Fruit fly (Drosophila melanogaster) whole organism, embryonic: ENCODE measurements around the gene CG34398.

ENCODE experiments used
- CG11504 ChIP-seq: fragments of 200-800 bp; sonication (Bioruptor generic); optimal IDR thresholded peaks from 3 replicates; lab custom pipeline; 2019; ENCODE audit warnings: missing biosample characterization, mild to moderate bottlenecking, missing genetic modification characterization, moderate library complexity
- CG12659 ChIP-seq: fragments of 200-800 bp; sonication (Bioruptor generic); optimal IDR thresholded peaks from 3 replicates; lab custom pipeline; 2017; ENCODE audit warnings: mild to moderate bottlenecking, missing biosample characterization, missing genetic modification reagents, missing genetic modification characterization
- CG13287 ChIP-seq: fragments of 200-800 bp; sonication (Bioruptor generic); IDR thresholded peaks from 2 replicates; pipeline ENCODE4 v1.3.6; 2022; ENCODE audit warnings: missing biosample characterization, missing genetic modification characterization; ENCODE audit not compliant: partially characterized antibody
- CG13894 ChIP-seq: fragments of 200-800 bp; sonication (Bioruptor generic); optimal IDR thresholded peaks from 3 replicates; lab custom pipeline; 2018; ENCODE audit warnings: missing biosample characterization, mild to moderate bottlenecking, missing genetic modification characterization, moderate library complexity
- CG14710 ChIP-seq: fragments of 200-800 bp; sonication (Bioruptor generic); optimal IDR thresholded peaks from 3 replicates; lab custom pipeline; 2019; ENCODE audit warnings: missing biosample characterization, mild to moderate bottlenecking, missing genetic modification characterization, moderate library complexity
- CG15601 ChIP-seq: fragments of 200-800 bp; sonication (Bioruptor generic); optimal IDR thresholded peaks from 3 replicates; lab custom pipeline; 2019; ENCODE audit warnings: missing biosample characterization, mild to moderate bottlenecking, missing genetic modification characterization, moderate library complexity
- CG16815 ChIP-seq: fragments of 200-800 bp; sonication (Bioruptor generic); optimal IDR thresholded peaks from 3 replicates; lab custom pipeline; 2017; ENCODE audit warnings: missing biosample characterization, mild to moderate bottlenecking, missing genetic modification characterization
- CG17568 ChIP-seq: fragments of 200-800 bp; sonication (Bioruptor generic); optimal IDR thresholded peaks from 2 replicates; lab custom pipeline; 2018; ENCODE audit warnings: missing biosample characterization, mild to moderate bottlenecking, missing genetic modification characterization, moderate library complexity
- CG18262 ChIP-seq: fragments of 200-800 bp; optimal IDR thresholded peaks from 3 replicates; lab custom pipeline; 2019; ENCODE audit warnings: missing biosample characterization, mild to moderate bottlenecking, missing genetic modification characterization, moderate library complexity
- CG31388 ChIP-seq: fragments of 200-800 bp; sonication (Bioruptor generic); optimal IDR thresholded peaks from 2 replicates; lab custom pipeline; 2016; ENCODE audit warnings: missing biosample characterization, missing genetic modification characterization
- CG42726 ChIP-seq: fragments of 200-800 bp; sonication (Bioruptor generic); IDR thresholded peaks from 2 replicates; pipeline ENCODE4 v1.3.6; 2022; ENCODE audit warnings: missing biosample characterization, missing genetic modification characterization; ENCODE audit not compliant: partially characterized antibody
- CG4360 ChIP-seq: fragments of 200-800 bp; sonication (Bioruptor generic); IDR thresholded peaks from 2 replicates; pipeline ENCODE4 v1.3.6; 2022; ENCODE audit warnings: missing biosample characterization, missing genetic modification characterization
- CG6272 ChIP-seq: fragments of 200-800 bp; sonication (Bioruptor generic); IDR thresholded peaks from 2 replicates; pipeline ENCODE4 v1.3.6; 2022; ENCODE audit warnings: missing biosample characterization, missing genetic modification characterization
- CG6683 ChIP-seq: fragments of 200-800 bp; sonication (Bioruptor generic); optimal IDR thresholded peaks from 2 replicates; lab custom pipeline; 2017; ENCODE audit warnings: missing biosample characterization, mild to moderate bottlenecking, missing genetic modification characterization, missing genetic modification reagents
- CG7271 ChIP-seq: fragments of 200-800 bp; sonication (Bioruptor generic); optimal IDR thresholded peaks from 2 replicates; lab custom pipeline; 2018; ENCODE audit warnings: missing biosample characterization, mild to moderate bottlenecking, missing genetic modification characterization, moderate library complexity
- CG8478 ChIP-seq: fragments of >200 bp; optimal IDR thresholded peaks from 2 replicates; lab custom pipeline; 2018
- CkIIα-i1 ChIP-seq: fragments of 200-800 bp; sonication (Bioruptor generic); IDR thresholded peaks from 2 replicates; pipeline ENCODE4 v1.3.6; 2022; ENCODE audit warnings: missing biosample characterization, missing genetic modification characterization
- D ChIP-seq, 2 experiments: fragments of 200-800 bp in 1 of 2; fragments of >200 bp in 1 of 2; sonication (Bioruptor generic) in 1 of 2; optimal IDR thresholded peaks; 2 replicates in 1 of 2; 3 replicates in 1 of 2; lab custom pipeline; 2017; ENCODE audit warnings: mild to moderate bottlenecking in 1 of 2, missing biosample characterization in 1 of 2, missing genetic modification characterization in 1 of 2, missing genetic modification reagents in 1 of 2
- Drgx ChIP-seq: fragments of 200-800 bp; sonication (Bioruptor generic); IDR thresholded peaks from 2 replicates; pipeline ENCODE4 v1.3.6; 2022; ENCODE audit warnings: missing biosample characterization, missing genetic modification characterization
- Elba2 ChIP-seq: fragments of 200-800 bp; sonication (Bioruptor generic); optimal IDR thresholded peaks from 3 replicates; lab custom pipeline; 2016; ENCODE audit warnings: missing biosample characterization, missing genetic modification characterization
- Gug ChIP-seq: fragments of 200-800 bp; sonication (Bioruptor generic); IDR thresholded peaks from 4 replicates; pipeline ENCODE4 v1.3.6; 2022; ENCODE audit warnings: missing biosample characterization, missing genetic modification characterization
- Hand ChIP-seq: fragments of 200-800 bp; sonication (Bioruptor generic); optimal IDR thresholded peaks from 2 replicates; lab custom pipeline; 2017; ENCODE audit warnings: mild to moderate bottlenecking, missing biosample characterization, missing genetic modification reagents, missing genetic modification characterization
- Hmr ChIP-seq: fragments of 200-800 bp; sonication (Bioruptor generic); optimal IDR thresholded peaks from 3 replicates; lab custom pipeline; 2017; ENCODE audit warnings: mild to moderate bottlenecking, missing biosample characterization, missing genetic modification reagents, missing genetic modification characterization
- Hr51 ChIP-seq, 2 experiments: fragments of 200-800 bp; sonication (Bioruptor generic); optimal IDR thresholded peaks; 2 replicates in 1 of 2; 3 replicates in 1 of 2; lab custom pipeline; 2016 to 2018; ENCODE audit warnings: missing biosample characterization in 2 of 2, missing genetic modification characterization in 2 of 2, mild to moderate bottlenecking in 1 of 2, moderate library complexity in 1 of 2
- Lpt ChIP-seq: fragments of >200 bp; optimal IDR thresholded peaks from 2 replicates; lab custom pipeline; 2018; ENCODE audit warnings: missing biosample characterization, missing genetic modification characterization
- MTF-1 ChIP-seq: fragments of 200-800 bp; sonication (Bioruptor generic); optimal IDR thresholded peaks from 2 replicates; lab custom pipeline; 2018; ENCODE audit warnings: missing biosample characterization, mild to moderate bottlenecking, missing genetic modification characterization, borderline replicate concordance
- NC2α ChIP-seq: fragments of 200-800 bp; sonication (Bioruptor generic); optimal IDR thresholded peaks from 2 replicates; lab custom pipeline; 2016; ENCODE audit warnings: missing biosample characterization, missing genetic modification characterization
- NK7.1 ChIP-seq: fragments of 200-800 bp; sonication (Bioruptor generic); optimal IDR thresholded peaks from 3 replicates; lab custom pipeline; 2016; ENCODE audit warnings: missing biosample characterization, missing genetic modification characterization
- Sox102F ChIP-seq: fragments of 200-800 bp; sonication (Bioruptor generic); optimal IDR thresholded peaks from 2 replicates; lab custom pipeline; 2018; ENCODE audit warnings: missing biosample characterization, mild to moderate bottlenecking, missing genetic modification characterization, moderate library complexity
- Sry-β ChIP-seq: fragments of 200-800 bp; sonication (Bioruptor generic); optimal IDR thresholded peaks from 2 replicates; lab custom pipeline; 2018; ENCODE audit warnings: missing biosample characterization, mild to moderate bottlenecking, missing genetic modification characterization, moderate library complexity
- TFAM ChIP-seq: fragments of 200-800 bp; sonication (Bioruptor generic); optimal IDR thresholded peaks from 2 replicates; lab custom pipeline; 2017; ENCODE audit warnings: missing biosample characterization, missing genetic modification characterization, inconsistent platforms
- ab ChIP-seq: fragments of 200-800 bp; sonication (Bioruptor generic); optimal IDR thresholded peaks from 2 replicates; lab custom pipeline; 2016; ENCODE audit warnings: missing biosample characterization, missing genetic modification characterization
- aop ChIP-seq: fragments of 200-800 bp; sonication (Bioruptor generic); IDR thresholded peaks from 2 replicates; pipeline ENCODE4 v1.3.6; 2022; ENCODE audit warnings: missing biosample characterization, missing genetic modification characterization
- cg ChIP-seq: fragments of 200-800 bp; sonication (Bioruptor generic); optimal IDR thresholded peaks from 3 replicates; lab custom pipeline; 2019; ENCODE audit warnings: missing biosample characterization, mild to moderate bottlenecking, missing genetic modification characterization, moderate library complexity
- corto ChIP-seq: fragments of 200-800 bp; sonication (Bioruptor generic); optimal IDR thresholded peaks from 2 replicates; lab custom pipeline; 2016; ENCODE audit warnings: missing biosample characterization, mild to moderate bottlenecking, missing genetic modification characterization, moderate library complexity
- dimm ChIP-seq: fragments of 200-800 bp; sonication (Bioruptor generic); IDR thresholded peaks from 2 replicates; pipeline ENCODE4 v1.3.6; 2022; ENCODE audit warnings: missing biosample characterization, missing genetic modification characterization
- exex ChIP-seq: fragments of 200-800 bp; sonication (Bioruptor generic); optimal IDR thresholded peaks from 4 replicates; lab custom pipeline; 2018; ENCODE audit warnings: missing biosample characterization, mild to moderate bottlenecking, missing genetic modification characterization, moderate library complexity
- gce ChIP-seq: fragments of 200-800 bp; sonication (Bioruptor generic); IDR thresholded peaks from 3 replicates; pipeline ENCODE4 v1.3.6; 2022; ENCODE audit warnings: missing biosample characterization, missing genetic modification characterization
- gcm ChIP-seq: fragments of 200-800 bp; sonication (Bioruptor generic); optimal IDR thresholded peaks from 2 replicates; lab custom pipeline; 2019; ENCODE audit warnings: missing biosample characterization, mild to moderate bottlenecking, missing genetic modification characterization, moderate library complexity
- grau ChIP-seq: fragments of 200-800 bp; optimal IDR thresholded peaks from 3 replicates; lab custom pipeline; 2019; ENCODE audit warnings: missing biosample characterization, mild to moderate bottlenecking, missing genetic modification characterization, moderate library complexity
- h ChIP-seq: fragments of >200 bp; optimal IDR thresholded peaks from 2 replicates; lab custom pipeline; 2017
- hbn ChIP-seq: fragments of 200-800 bp; sonication (Bioruptor generic); IDR thresholded peaks from 2 replicates; pipeline ENCODE4 v1.3.6; 2022; ENCODE audit warnings: missing biosample characterization, missing genetic modification characterization; ENCODE audit not compliant: partially characterized antibody
- ken ChIP-seq: fragments of 200-800 bp; sonication (Bioruptor generic); IDR thresholded peaks from 3 replicates; pipeline ENCODE4 v1.3.6; 2022; ENCODE audit warnings: missing biosample characterization, missing genetic modification characterization
- lov ChIP-seq, 2 experiments: fragments of 200-800 bp in 1 of 2; fragments of >200 bp in 1 of 2; sonication (Bioruptor generic) in 1 of 2; IDR thresholded peaks in 1 of 2; optimal IDR thresholded peaks in 1 of 2; 2 replicates in 1 of 2; 3 replicates in 1 of 2; pipeline versions ENCODE4 v1.3.6 to Lab custom; 2017 to 2022; ENCODE audit warnings: missing biosample characterization in 1 of 2, missing genetic modification characterization in 1 of 2
- pfk ChIP-seq: fragments of 200-800 bp; sonication (Bioruptor generic); optimal IDR thresholded peaks from 2 replicates; lab custom pipeline; 2018; ENCODE audit warnings: missing biosample characterization, mild to moderate bottlenecking, missing genetic modification characterization, moderate library complexity
- pho ChIP-seq: fragments of 200-800 bp; sonication (Bioruptor generic); optimal IDR thresholded peaks from 2 replicates; lab custom pipeline; 2016; ENCODE audit warnings: missing biosample characterization, missing genetic modification characterization
- seq ChIP-seq: fragments of 200-800 bp; sonication (Bioruptor generic); IDR thresholded peaks from 2 replicates; pipeline ENCODE4 v1.3.6; 2022; ENCODE audit warnings: missing biosample characterization, missing genetic modification characterization
- sima ChIP-seq: fragments of 200-800 bp; sonication (Bioruptor generic); optimal IDR thresholded peaks from 2 replicates; lab custom pipeline; 2016; ENCODE audit warnings: missing biosample characterization, missing genetic modification characterization
- sqz ChIP-seq: fragments of 200-800 bp; sonication (Bioruptor generic); optimal IDR thresholded peaks from 3 replicates; lab custom pipeline; 2018; ENCODE audit warnings: missing biosample characterization, mild to moderate bottlenecking, missing genetic modification characterization
- twi ChIP-seq: fragments of 200-800 bp; optimal IDR thresholded peaks from 2 replicates; lab custom pipeline; 2019; ENCODE audit warnings: missing biosample characterization, mild to moderate bottlenecking, missing genetic modification characterization, moderate library complexity

The CG34398 gene

DNA sequence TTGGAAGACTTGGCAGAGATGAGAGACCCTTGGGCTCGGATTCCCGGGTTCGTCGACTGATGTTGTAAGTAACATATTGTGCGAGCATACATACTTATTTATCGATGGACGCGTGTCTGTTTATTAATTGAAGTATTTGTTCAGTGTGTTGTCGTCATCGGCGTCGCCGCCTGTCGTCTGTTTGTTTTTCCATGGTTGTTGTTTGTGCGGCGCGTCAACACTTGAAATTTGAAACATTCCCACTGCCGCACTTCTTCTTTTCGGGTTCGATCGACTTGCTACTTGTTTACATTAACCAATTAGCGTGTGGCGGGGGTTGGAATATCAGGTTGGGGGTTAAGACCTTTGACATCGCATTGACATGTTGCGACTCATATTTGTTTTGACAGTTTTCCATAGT is 46.4 kb upstream of the CG34398 start (continued):
- TF ChIP-seq CG14710 (tag; lab: Kevin White, UChicago) (peak; percentile 86), CG13287 (GFP tag; lab: Robert Waterston, UW) (no peak), D (optimal IDR thresholded peaks at IDR 0.05; lab: Kevin White, UChicago) (no peak), D (GFP tag; optimal IDR thresholded peaks at IDR 0.05; lab: Kevin White, UChicago) (peak; percentile 83), ken (GFP tag; lab: Robert Waterston, UW) (no peak), CG18262 (tag; lab: Kevin White, UChicago) (peak; percentile 72), CG17568 (GFP tag; lab: Kevin White, UChicago) (peak; percentile 79), grau (peak; percentile 25), CG31388 (peak; percentile 28), CG4360 (GFP tag; lab: Robert Waterston, UW) (peak; percentile 76), Hr51 (GFP tag; optimal IDR thresholded peaks at IDR 0.05; lab: Kevin White, UChicago) (peak in 1 of 2 experiments; percentile 1), gce (GFP tag; lab: Robert Waterston, UW) (no peak), corto (GFP tag; lab: Kevin White, UChicago) (no peak), TFAM (GFP tag; lab: Kevin White, UChicago) (peak; percentile 41), lov (optimal IDR thresholded peaks at IDR 0.05; lab: Kevin White, UChicago) (no peak), lov (GFP tag; IDR thresholded peaks at IDR 0.05; lab: Robert Waterston, UW) (peak; percentile 68; the same call in 2 of the 3 replicates), CG16815 (no peak), twi (tag; lab: Kevin White, UChicago) (peak; percentile 90), ab (GFP tag; lab: Kevin White, UChicago) (no peak), Sox102F (peak; percentile 22), CG6683 (GFP tag; lab: Kevin White, UChicago) (peak; percentile 27), exex (tag; lab: Kevin White, UChicago) (peak; percentile 12), sqz (peak; percentile 79), aop (no peak), MTF-1 (GFP tag; lab: Kevin White, UChicago) (peak; percentile 85), Lpt (GFP tag; lab: Kevin White, UChicago) (no peak), CkIIα-i1 (GFP tag; lab: Robert Waterston, UW) (no peak), Sry-β (GFP tag; lab: Kevin White, UChicago) (peak; percentile 47), dimm (GFP tag; lab: Robert Waterston, UW) (no peak), Gug (GFP tag; lab: Robert Waterston, UW) (no peak), Elba2 (GFP tag; lab: Kevin White, UChicago) (no peak), CG13894 (no peak), cg (GFP tag; lab: Kevin White, UChicago) (peak; percentile 12), Drgx (GFP tag; lab: Robert Waterston, UW) (no peak), pfk (GFP tag; lab: Kevin White, UChicago) (peak; percentile 20), h (lab: Kevin White, UChicago) (no peak), CG6272 (GFP tag; lab: Robert Waterston, UW) (no peak), CG11504 (tag; lab: Kevin White, UChicago) (peak; percentile 34), NK7.1 (peak; percentile 36), CG15601 (tag; lab: Kevin White, UChicago) (peak; percentile 83), CG8478 (lab: Kevin White, UChicago) (no peak), sima (GFP tag; lab: Kevin White, UChicago) (no peak), CG12659 (peak; percentile 18), seq (GFP tag; lab: Robert Waterston, UW) (peak; percentile 39; the same call in 1 of the 2 replicates), Hand (GFP tag; lab: Kevin White, UChicago) (peak; percentile 12), CG42726 (GFP tag; lab: Robert Waterston, UW) (no peak), Hmr (peak; percentile 41), hbn (no peak), NC2α (GFP tag; lab: Kevin White, UChicago) (peak; percentile 48), gcm (GFP tag; lab: Kevin White, UChicago) (peak; percentile 75), CG7271 (tag; lab: Kevin White, UChicago) (peak; percentile 64), pho (GFP tag; lab: Kevin White, UChicago) (no peak)
